Fruit fly (Drosophila melanogaster): Measurements from ENCODE around the gene Dh44.
"Not testable (repeated sequence)": the region's sequence is repeated elsewhere in the genome, so short reads cannot be mapped to it uniquely, and the experiment has no call there.

DNA sequence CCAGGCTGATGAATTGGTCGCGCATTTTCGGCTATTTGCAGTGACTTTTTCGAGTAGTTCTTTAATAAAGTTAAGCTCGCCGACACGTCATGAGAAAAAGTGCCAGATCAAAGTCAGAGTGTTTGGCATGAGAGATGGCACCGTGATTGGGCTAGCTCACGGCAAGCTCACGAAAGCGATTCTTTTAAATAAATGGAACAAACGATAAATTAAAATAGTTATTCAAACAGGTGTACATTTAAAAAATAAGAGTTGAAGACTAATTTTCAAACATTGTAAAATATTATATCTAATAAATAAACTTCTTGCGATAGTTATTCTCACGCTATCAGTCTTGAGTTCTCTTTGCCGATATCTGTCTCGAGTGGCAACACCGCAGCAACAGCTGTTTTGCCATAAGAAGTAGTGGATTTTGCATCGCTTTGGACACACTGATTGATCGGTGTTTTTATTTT lies 54.7 kb downstream of the Dh44 start, which contains the start of the genes Unc-115b, p24-2 and CG32939:
- TF ChIP-seq Hr39 (GFP tag; optimal IDR thresholded peaks at IDR 0.05); achi (GFP tag; optimal IDR thresholded peaks at IDR 0.05); fd59A (GFP tag; optimal IDR thresholded peaks at IDR 0.05); CG6792 (GFP tag; optimal IDR thresholded peaks at IDR 0.05); CG3919 (GFP tag; optimal IDR thresholded peaks at IDR 0.05); CG31627 (GFP tag; optimal IDR thresholded peaks at IDR 0.05); Lpt (GFP tag; optimal IDR thresholded peaks at IDR 0.05); CG1621 (tag; optimal IDR thresholded peaks at IDR 0.05); cyc (GFP tag; optimal IDR thresholded peaks at IDR 0.05): not testable (repeated sequence)
